Fruit fly (Drosophila melanogaster) whole organism, embryonic: ENCODE measurements around the gene Art3.

Source experiments
- Awh ChIP-seq: fragments of 200-800 bp; sonication (Bioruptor generic); IDR thresholded peaks from 2 replicates; pipeline ENCODE4, ENCODE4 v1.3.6; 2022; ENCODE audit warnings: missing biosample characterization, missing genetic modification characterization
- CG10147 ChIP-seq: fragments of 200-800 bp; sonication (Bioruptor generic); optimal IDR thresholded peaks from 2 replicates; lab custom pipeline; 2019; ENCODE audit warnings: missing biosample characterization, mild to moderate bottlenecking, missing genetic modification characterization, moderate library complexity
- CG10209 ChIP-seq: fragments of 200-800 bp; sonication (Bioruptor generic); optimal IDR thresholded peaks from 3 replicates; lab custom pipeline; 2017; ENCODE audit warnings: missing biosample characterization, mild to moderate bottlenecking, missing genetic modification characterization, missing genetic modification reagents
- CG12769 ChIP-seq: fragments of 200-800 bp; sonication (Bioruptor generic); optimal IDR thresholded peaks from 2 replicates; lab custom pipeline; 2019; ENCODE audit warnings: missing biosample characterization, mild to moderate bottlenecking, missing genetic modification characterization, moderate library complexity
- CG18011 ChIP-seq: fragments of 200-800 bp; sonication (Bioruptor generic); optimal IDR thresholded peaks from 2 replicates; lab custom pipeline; 2017; ENCODE audit warnings: missing biosample characterization, missing genetic modification characterization, mild to moderate bottlenecking, moderate library complexity, missing genotype
- CG18619 ChIP-seq: fragments of 200-800 bp; sonication (Bioruptor generic); optimal IDR thresholded peaks from 3 replicates; lab custom pipeline; 2017; ENCODE audit warnings: missing biosample characterization, mild to moderate bottlenecking, missing genetic modification characterization
- CG2875 ChIP-seq: fragments of 200-800 bp; sonication (Bioruptor generic); optimal IDR thresholded peaks from 2 replicates; lab custom pipeline; 2017; ENCODE audit warnings: missing biosample characterization, mild to moderate bottlenecking, missing genetic modification characterization, missing genetic modification reagents
- CG33213 ChIP-seq: fragments of 200-800 bp; sonication (Bioruptor generic); optimal IDR thresholded peaks from 3 replicates; lab custom pipeline; 2016; ENCODE audit warnings: missing biosample characterization, missing genetic modification characterization
- CG3407 ChIP-seq: fragments of 200-800 bp; sonication (Bioruptor generic); optimal IDR thresholded peaks from 2 replicates; lab custom pipeline; 2018; ENCODE audit warnings: missing biosample characterization, mild to moderate bottlenecking, missing genetic modification characterization
- CG3847 ChIP-seq: fragments of 200-800 bp; sonication (Bioruptor generic); IDR thresholded peaks from 2 replicates; pipeline ENCODE4 v1.3.6; 2022; ENCODE audit warnings: missing biosample characterization, missing genetic modification characterization
- CG4328 ChIP-seq: fragments of 200-800 bp; sonication (Bioruptor generic); optimal IDR thresholded peaks from 3 replicates; lab custom pipeline; 2017; ENCODE audit warnings: missing biosample characterization, missing genetic modification reagents, missing genetic modification characterization
- CG4854 ChIP-seq: fragments of 200-800 bp; sonication (Bioruptor generic); optimal IDR thresholded peaks from 2 replicates; lab custom pipeline; 2016; ENCODE audit warnings: missing biosample characterization, missing genetic modification characterization, inconsistent platforms
- CG5180 ChIP-seq: fragments of 200-800 bp; sonication (Bioruptor generic); optimal IDR thresholded peaks from 3 replicates; lab custom pipeline; 2017; ENCODE audit warnings: missing biosample characterization, missing genetic modification characterization, mild to moderate bottlenecking, moderate library complexity, missing genetic modification reagents
- CG6254 ChIP-seq: fragments of 200-800 bp; sonication (Bioruptor generic); optimal IDR thresholded peaks from 3 replicates; lab custom pipeline; 2017; ENCODE audit warnings: mild to moderate bottlenecking, missing biosample characterization, missing genetic modification reagents, missing genetic modification characterization
- CG7372 ChIP-seq: fragments of 200-800 bp; sonication (Bioruptor generic); IDR thresholded peaks from 2 replicates; pipeline ENCODE4 v1.3.6; 2022; ENCODE audit warnings: missing biosample characterization, missing genetic modification characterization
- CG8478 ChIP-seq: fragments of >200 bp; optimal IDR thresholded peaks from 2 replicates; lab custom pipeline; 2018
- CG8944 ChIP-seq: fragments of 200-800 bp; sonication (Bioruptor generic); optimal IDR thresholded peaks from 3 replicates; lab custom pipeline; 2016; ENCODE audit warnings: missing biosample characterization, missing genetic modification characterization
- CG9437 ChIP-seq: fragments of 200-800 bp; sonication (Bioruptor generic); optimal IDR thresholded peaks from 2 replicates; lab custom pipeline; 2018; ENCODE audit warnings: missing biosample characterization, mild to moderate bottlenecking, missing genetic modification characterization
- CG9817 ChIP-seq: fragments of 200-800 bp; sonication (Bioruptor generic); optimal IDR thresholded peaks from 2 replicates; lab custom pipeline; 2018; ENCODE audit warnings: missing biosample characterization, mild to moderate bottlenecking, missing genetic modification characterization, moderate library complexity
- CG9932 ChIP-seq: fragments of 200-800 bp; sonication (Bioruptor generic); IDR thresholded peaks from 2 replicates; pipeline ENCODE4 v1.3.6; 2022; ENCODE audit warnings: missing biosample characterization, missing genetic modification characterization
- Dbx ChIP-seq: fragments of 200-800 bp; sonication (Bioruptor generic); IDR thresholded peaks from 3 replicates; pipeline ENCODE4 v1.3.6; 2022; ENCODE audit warnings: missing biosample characterization, missing genetic modification characterization
- Fer1 ChIP-seq: fragments of 200-800 bp; sonication (Bioruptor generic); optimal IDR thresholded peaks from 2 replicates; lab custom pipeline; 2017; ENCODE audit warnings: missing biosample characterization, mild to moderate bottlenecking, missing genetic modification characterization
- HLH4C ChIP-seq: fragments of 200-800 bp; sonication (Bioruptor generic); IDR thresholded peaks from 3 replicates; pipeline ENCODE4 v1.3.6; 2022; ENCODE audit warnings: missing biosample characterization, missing genetic modification characterization; ENCODE audit not compliant: partially characterized antibody
- HLH54F ChIP-seq: fragments of 200-800 bp; sonication (Bioruptor generic); optimal IDR thresholded peaks from 3 replicates; lab custom pipeline; 2016; ENCODE audit warnings: missing biosample characterization, missing genetic modification characterization
- Lim3 ChIP-seq: fragments of 200-800 bp; sonication (Bioruptor generic); IDR thresholded peaks from 2 replicates; pipeline ENCODE4 v1.3.6; 2022; ENCODE audit warnings: missing biosample characterization, missing genetic modification characterization
- NfI ChIP-seq: fragments of 200-800 bp; sonication (Bioruptor generic); optimal IDR thresholded peaks from 3 replicates; lab custom pipeline; 2018; ENCODE audit warnings: missing biosample characterization, mild to moderate bottlenecking, missing genetic modification characterization, moderate library complexity
- Rfx ChIP-seq: fragments of 200-800 bp; sonication (Bioruptor generic); IDR thresholded peaks from 2 replicates; pipeline ENCODE4 v1.3.6; 2022; ENCODE audit warnings: missing biosample characterization, missing genetic modification characterization
- Spps ChIP-seq: fragments of 200-800 bp; sonication (Bioruptor generic); optimal IDR thresholded peaks from 2 replicates; lab custom pipeline; 2018; ENCODE audit warnings: missing biosample characterization, mild to moderate bottlenecking, missing genetic modification characterization
- Trl ChIP-seq, 3 experiments: fragments of >200 bp in 2 of 3; fragments of 200-800 bp in 1 of 3; sonication (Bioruptor generic) in 1 of 3; optimal IDR thresholded peaks; 2 replicates in 1 of 3; 3 replicates in 2 of 3; lab custom pipeline; 2016 to 2017; ENCODE audit warnings: missing biosample characterization in 1 of 3, missing genetic modification characterization in 1 of 3
- Usf ChIP-seq: fragments of 200-800 bp; sonication (Bioruptor generic); optimal IDR thresholded peaks from 2 replicates; lab custom pipeline; 2017; ENCODE audit warnings: missing genotype, missing biosample characterization, missing genetic modification characterization
- ab ChIP-seq: fragments of 200-800 bp; sonication (Bioruptor generic); optimal IDR thresholded peaks from 2 replicates; lab custom pipeline; 2016; ENCODE audit warnings: missing biosample characterization, missing genetic modification characterization
- az2 ChIP-seq: fragments of 200-800 bp; sonication (Bioruptor generic); optimal IDR thresholded peaks from 3 replicates; lab custom pipeline; 2016; ENCODE audit warnings: missing biosample characterization, missing genetic modification characterization
- chm ChIP-seq: fragments of 200-800 bp; sonication (Bioruptor generic); IDR thresholded peaks from 2 replicates; pipeline ENCODE4 v1.3.6; 2022; ENCODE audit warnings: missing biosample characterization, missing genetic modification characterization
- corto ChIP-seq: fragments of 200-800 bp; sonication (Bioruptor generic); optimal IDR thresholded peaks from 2 replicates; lab custom pipeline; 2016; ENCODE audit warnings: missing biosample characterization, mild to moderate bottlenecking, missing genetic modification characterization, moderate library complexity
- disco-r ChIP-seq: fragments of 200-800 bp; sonication (Bioruptor generic); optimal IDR thresholded peaks from 2 replicates; lab custom pipeline; 2016; ENCODE audit warnings: missing biosample characterization, missing genetic modification characterization
- gcm2 ChIP-seq: fragments of 200-800 bp; sonication (Bioruptor generic); optimal IDR thresholded peaks from 2 replicates; lab custom pipeline; 2016; ENCODE audit warnings: missing biosample characterization, missing genetic modification characterization
- grn ChIP-seq: fragments of 200-800 bp; sonication (Bioruptor generic); optimal IDR thresholded peaks from 3 replicates; lab custom pipeline; 2017; ENCODE audit warnings: missing biosample characterization, missing genetic modification characterization
- gt ChIP-seq: fragments of 200-800 bp; sonication (Bioruptor generic); IDR thresholded peaks from 2 replicates; pipeline ENCODE4 v1.3.6; 2022; ENCODE audit warnings: missing biosample characterization, missing genetic modification characterization
- hth ChIP-seq: fragments of >200 bp; optimal IDR thresholded peaks from 2 replicates; lab custom pipeline; 2017; ENCODE audit warnings: inconsistent platforms
- jigr1 ChIP-seq: fragments of 200-800 bp; sonication (Bioruptor generic); IDR thresholded peaks from 3 replicates; pipeline ENCODE4 v1.3.6; 2022; ENCODE audit warnings: missing biosample characterization, missing genetic modification characterization
- ken ChIP-seq: fragments of 200-800 bp; sonication (Bioruptor generic); IDR thresholded peaks from 3 replicates; pipeline ENCODE4 v1.3.6; 2022; ENCODE audit warnings: missing biosample characterization, missing genetic modification characterization
- mld ChIP-seq: fragments of 200-800 bp; sonication (Bioruptor generic); IDR thresholded peaks from 3 replicates; pipeline ENCODE4 v1.3.6; 2022; ENCODE audit warnings: missing biosample characterization, missing genetic modification characterization; ENCODE audit not compliant: partially characterized antibody
- pho ChIP-seq: fragments of 200-800 bp; sonication (Bioruptor generic); optimal IDR thresholded peaks from 2 replicates; lab custom pipeline; 2016; ENCODE audit warnings: missing biosample characterization, missing genetic modification characterization
- phol ChIP-seq: fragments of 200-800 bp; sonication (Bioruptor generic); optimal IDR thresholded peaks from 3 replicates; lab custom pipeline; 2018; ENCODE audit warnings: missing biosample characterization, mild to moderate bottlenecking, missing genetic modification characterization, moderate library complexity
- stwl ChIP-seq: fragments of 200-800 bp; sonication (Bioruptor generic); optimal IDR thresholded peaks from 3 replicates; lab custom pipeline; 2018; ENCODE audit warnings: missing biosample characterization, mild to moderate bottlenecking, missing genetic modification characterization, moderate library complexity
- ttk ChIP-seq: fragments of 200-800 bp; sonication (Bioruptor generic); IDR thresholded peaks from 2 replicates; pipeline ENCODE4 v2.1.2; 2022; ENCODE audit warnings: missing biosample characterization, missing genetic modification characterization
- yki ChIP-seq: fragments of >200 bp; optimal IDR thresholded peaks from 3 replicates; lab custom pipeline; 2018
- z ChIP-seq: fragments of 200-800 bp; sonication (Bioruptor generic); IDR thresholded peaks from 3 replicates; pipeline ENCODE4 v1.3.6; 2022; ENCODE audit warnings: missing biosample characterization, missing genetic modification characterization
- zen2 ChIP-seq: fragments of 200-800 bp; sonication (Bioruptor generic); IDR thresholded peaks from 3 replicates; pipeline ENCODE4 v1.3.6; 2022; ENCODE audit warnings: missing biosample characterization, missing genetic modification characterization; ENCODE audit not compliant: partially characterized antibody

Art3 gene

dm6 chr3R:15196134-15197034 lies 32.8 kb downstream of the Art3 start, which contains the start of the genes Kpc1 and CG42542 (continued):
- TF ChIP-seq phol (peak; percentile 54), yki (lab: Kevin White, UChicago) (no peak), hth (lab: Kevin White, UChicago) (no peak), ken (GFP tag; lab: Robert Waterston, UW) (peak; percentile 67), Fer1 (no peak), gt (no peak), Spps (tag; lab: Kevin White, UChicago) (no peak), NfI (GFP tag; lab: Kevin White, UChicago) (peak; percentile 47), CG2875 (GFP tag; lab: Kevin White, UChicago) (no peak), CG9932 (peak; percentile 91), chm (peak; percentile 64; the same call in 1 of the 2 replicates), HLH54F (GFP tag; lab: Kevin White, UChicago) (peak; percentile 83), gcm2 (GFP tag; lab: Kevin White, UChicago) (peak; percentile 78), CG8478 (peak; percentile 85), az2 (GFP tag; lab: Kevin White, UChicago) (peak; percentile 77), CG10209 (GFP tag; lab: Kevin White, UChicago) (peak; percentile 66), Rfx (GFP tag; lab: Robert Waterston, UW) (peak; percentile 86), pho (GFP tag; lab: Kevin White, UChicago) (peak; percentile 68), mld (GFP tag; lab: Robert Waterston, UW) (peak; percentile 59; the same call in 1 of the 3 replicates), Awh (GFP tag; lab: Robert Waterston, UW) (no peak; the same call in 1 of the 2 replicates), CG3407 (GFP tag; lab: Kevin White, UChicago) (peak; percentile 9), jigr1 (GFP tag; lab: Robert Waterston, UW) (peak; percentile 52; the same call in 1 of the 3 replicates), z (GFP tag; lab: Robert Waterston, UW) (no peak), CG8944 (GFP tag; lab: Kevin White, UChicago) (peak; percentile 59), ab (GFP tag; lab: Kevin White, UChicago) (peak; percentile 78), CG3847 (GFP tag; lab: Robert Waterston, UW) (peak; percentile 79), CG10147 (no peak), CG18619 (GFP tag; lab: Kevin White, UChicago) (peak; percentile 60), Usf (GFP tag; lab: Kevin White, UChicago) (peak; percentile 31), stwl (tag; lab: Kevin White, UChicago) (peak; percentile 87), ttk (GFP tag; lab: Robert Waterston, UW) (peak; percentile 46; the same call in 1 of the 2 replicates), grn (no peak), disco-r (GFP tag; lab: Kevin White, UChicago) (no peak), CG5180 (GFP tag; lab: Kevin White, UChicago) (peak; percentile 2), CG4854 (GFP tag; lab: Kevin White, UChicago) (no peak), CG9817 (tag; lab: Kevin White, UChicago) (peak; percentile 47), CG6254 (GFP tag; lab: Kevin White, UChicago) (no peak), CG18011 (peak; percentile 41), Lim3 (no peak), CG9437 (GFP tag; lab: Kevin White, UChicago) (peak; percentile 91), CG4328 (GFP tag; lab: Kevin White, UChicago) (peak; percentile 50), CG33213 (GFP tag; lab: Kevin White, UChicago) (peak; percentile 54), Trl (optimal IDR thresholded peaks at IDR 0.05; lab: Kevin White, UChicago) (no peak), Trl (GFP tag; optimal IDR thresholded peaks at IDR 0.05; lab: Kevin White, UChicago) (peak; percentile 77), HLH4C (GFP tag; lab: Robert Waterston, UW) (peak; percentile 86), corto (GFP tag; lab: Kevin White, UChicago) (peak; percentile 35), zen2 (GFP tag; lab: Robert Waterston, UW) (peak; percentile 90), CG12769 (no peak), CG7372 (peak; percentile 44), Dbx (GFP tag; lab: Robert Waterston, UW) (peak; percentile 89)
